Fruit fly (Drosophila melanogaster) ovary, adult (tissue): ENCODE measurements around the gene CG4629.

ENCODE experiments used
- CG17801 ChIP-seq: fragments of 200-800 bp; optimal IDR thresholded peaks from 2 replicates; lab custom pipeline; 2019; ENCODE audit warnings: missing biosample characterization, mild to moderate bottlenecking, missing genetic modification characterization, moderate library complexity; ENCODE audit not compliant: partially characterized antibody

CG4629 gene

DNA sequence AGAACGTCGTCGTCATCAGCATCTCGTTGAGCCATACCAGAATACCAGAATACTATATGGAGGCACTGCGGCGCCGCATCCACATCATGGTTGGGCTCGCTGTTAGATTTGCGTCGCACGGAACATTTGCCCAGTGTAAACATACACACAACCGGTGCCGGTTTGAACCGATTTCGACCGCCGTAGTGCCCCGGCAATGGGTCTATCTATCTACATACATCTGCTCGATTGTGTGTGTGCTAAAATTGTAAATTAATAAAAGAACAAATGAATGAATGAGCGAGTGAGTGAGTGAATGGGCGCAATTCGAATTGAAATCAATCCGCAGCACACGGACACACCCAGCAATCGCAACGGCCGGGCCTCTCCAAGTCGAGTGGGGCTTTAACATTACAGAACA, 23.1 kb upstream of the CG4629 start:
- TF ChIP-seq CG17801 (GFP tag; lab: Kevin White, UChicago), result no peak

DNA sequence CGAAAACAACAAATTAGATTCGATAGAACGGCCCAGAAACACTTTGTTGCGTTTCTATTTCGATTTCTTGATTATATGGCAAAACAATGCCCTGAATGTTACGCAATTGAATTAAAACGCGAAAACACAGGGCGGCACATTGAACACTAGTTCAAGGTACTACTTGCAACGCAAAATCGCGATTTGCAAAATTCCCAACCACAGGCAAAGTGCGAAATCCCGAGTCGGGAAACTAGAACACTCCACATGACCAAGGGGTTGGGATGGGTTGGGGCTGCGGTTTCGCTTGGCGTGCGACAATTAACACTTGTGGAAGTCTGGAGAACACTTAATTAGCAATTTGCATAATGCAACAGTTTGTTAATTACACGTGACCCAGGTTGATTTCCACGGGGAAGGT, 22.0 kb upstream of the CG4629 start:
- no peak for TF ChIP-seq CG17801 (GFP tag; lab: Kevin White, UChicago)

DNA sequence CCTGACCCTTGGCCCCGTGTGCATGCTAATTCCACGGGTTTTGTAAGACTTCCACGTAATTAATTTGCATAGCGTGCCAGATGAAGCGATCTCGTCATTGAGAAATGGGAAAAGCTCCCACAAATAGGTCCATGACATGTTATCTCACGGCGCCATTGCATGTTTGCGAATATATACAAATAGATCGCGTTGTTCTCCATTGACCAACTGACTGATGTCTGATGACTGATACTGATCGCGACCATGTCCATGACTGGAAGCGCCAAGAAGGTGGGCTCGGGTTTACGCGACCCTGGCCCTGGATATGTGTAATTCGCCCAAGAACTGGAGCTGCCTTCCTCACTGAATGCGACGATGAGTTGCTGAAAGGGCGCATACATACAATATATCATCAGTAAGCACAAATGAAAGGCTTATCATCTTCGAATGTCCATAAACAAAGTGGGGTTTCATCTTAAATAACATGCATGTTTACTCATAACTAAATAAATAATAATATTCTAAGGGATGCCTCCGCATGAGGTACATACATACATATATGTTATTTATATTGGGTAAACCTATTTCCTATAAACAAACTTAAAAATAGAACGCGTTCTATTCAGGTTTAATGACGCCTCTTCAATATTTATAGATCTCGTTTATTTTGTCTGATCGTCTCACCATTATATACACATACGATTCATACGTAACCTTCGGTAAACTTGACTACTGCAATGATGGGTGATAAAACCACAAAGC, 20.9 kb upstream of the CG4629 start:
- TF ChIP-seq CG17801 (GFP tag; lab: Kevin White, UChicago), result peak; percentile 35

DNA sequence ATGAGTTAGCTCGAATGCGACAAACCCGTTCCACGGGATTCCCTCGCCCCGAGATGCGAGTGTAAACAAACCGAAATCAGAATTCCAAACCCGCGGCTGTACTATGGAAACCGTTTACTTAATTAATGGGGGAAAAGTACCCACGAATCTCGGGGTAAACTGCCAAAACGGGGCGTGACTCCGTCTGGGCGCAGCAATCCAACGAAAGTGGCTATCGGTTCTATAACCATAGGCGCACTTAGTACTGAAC, 20.3 kb upstream of the CG4629 start:
- TF ChIP-seq CG17801 (GFP tag; lab: Kevin White, UChicago), result no peak

DNA sequence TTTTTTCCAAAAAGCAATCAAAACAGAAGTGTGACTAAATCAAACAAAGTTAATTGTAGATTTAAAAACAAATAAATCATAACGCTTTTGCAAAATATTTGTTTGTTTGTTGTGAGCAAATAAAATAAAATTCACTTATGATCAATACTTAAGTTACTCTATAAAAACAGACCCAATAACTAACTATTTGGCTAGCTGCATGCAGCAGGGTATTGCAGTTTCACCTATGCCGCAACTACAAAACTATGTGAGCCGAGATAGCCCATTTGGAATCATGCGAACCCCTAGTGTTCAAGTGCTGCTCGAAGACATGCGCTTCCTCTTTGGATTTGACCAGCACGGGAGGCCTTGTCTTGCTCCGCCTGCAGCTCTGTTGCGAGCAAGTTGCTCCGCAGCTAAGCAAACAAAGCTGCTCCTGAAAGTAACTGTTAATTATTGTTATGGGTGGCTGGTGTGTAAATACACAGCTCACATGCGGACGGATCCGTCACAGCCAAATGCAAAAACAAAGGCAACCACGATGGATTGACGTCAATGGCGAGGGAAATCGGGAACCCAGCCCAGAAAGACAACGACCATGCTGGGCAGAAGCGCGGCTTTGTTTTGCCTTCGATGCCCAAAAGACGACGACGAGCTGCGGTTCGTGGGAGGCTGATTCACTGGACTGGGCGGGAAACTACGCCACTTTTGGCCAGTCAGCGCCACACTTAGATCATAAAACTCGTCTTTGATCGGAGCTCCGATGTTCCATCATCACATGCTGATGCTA, 19.8 kb upstream of the CG4629 start:
- no peak for TF ChIP-seq CG17801 (GFP tag; lab: Kevin White, UChicago)

DNA sequence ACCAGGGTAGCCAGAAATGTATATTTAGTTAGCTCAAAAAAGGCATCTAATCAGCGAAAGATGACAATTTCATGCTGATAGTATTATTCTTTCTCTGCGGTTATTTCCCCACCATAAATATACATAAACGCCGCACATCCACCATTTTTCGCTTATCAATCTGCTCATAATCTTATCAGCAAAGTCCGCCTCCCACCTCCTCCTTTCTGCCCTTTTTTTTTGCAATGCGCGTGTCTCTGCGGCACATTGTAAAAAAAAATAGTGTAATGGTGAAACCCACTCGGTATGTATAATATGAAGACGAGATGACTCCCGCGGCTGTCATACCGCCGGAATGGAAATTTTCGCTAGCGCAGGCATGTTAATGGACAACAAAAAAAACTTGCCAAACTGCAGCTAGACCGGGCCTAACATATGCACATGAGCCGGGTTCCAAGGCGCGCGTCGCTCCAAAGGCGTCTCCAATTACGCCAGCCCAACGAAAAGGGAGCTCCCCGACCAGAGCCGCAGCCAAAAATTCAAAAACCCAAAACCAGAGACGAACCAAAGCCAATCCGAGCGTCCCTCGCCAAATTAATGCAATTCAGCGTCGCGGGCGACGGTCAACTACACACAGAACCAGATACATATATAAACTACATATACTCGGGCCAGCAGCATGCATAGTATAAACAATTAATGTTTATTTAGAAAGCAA, 18.1 kb upstream of the CG4629 start:
- TF ChIP-seq CG17801 (GFP tag; lab: Kevin White, UChicago), result no peak

DNA sequence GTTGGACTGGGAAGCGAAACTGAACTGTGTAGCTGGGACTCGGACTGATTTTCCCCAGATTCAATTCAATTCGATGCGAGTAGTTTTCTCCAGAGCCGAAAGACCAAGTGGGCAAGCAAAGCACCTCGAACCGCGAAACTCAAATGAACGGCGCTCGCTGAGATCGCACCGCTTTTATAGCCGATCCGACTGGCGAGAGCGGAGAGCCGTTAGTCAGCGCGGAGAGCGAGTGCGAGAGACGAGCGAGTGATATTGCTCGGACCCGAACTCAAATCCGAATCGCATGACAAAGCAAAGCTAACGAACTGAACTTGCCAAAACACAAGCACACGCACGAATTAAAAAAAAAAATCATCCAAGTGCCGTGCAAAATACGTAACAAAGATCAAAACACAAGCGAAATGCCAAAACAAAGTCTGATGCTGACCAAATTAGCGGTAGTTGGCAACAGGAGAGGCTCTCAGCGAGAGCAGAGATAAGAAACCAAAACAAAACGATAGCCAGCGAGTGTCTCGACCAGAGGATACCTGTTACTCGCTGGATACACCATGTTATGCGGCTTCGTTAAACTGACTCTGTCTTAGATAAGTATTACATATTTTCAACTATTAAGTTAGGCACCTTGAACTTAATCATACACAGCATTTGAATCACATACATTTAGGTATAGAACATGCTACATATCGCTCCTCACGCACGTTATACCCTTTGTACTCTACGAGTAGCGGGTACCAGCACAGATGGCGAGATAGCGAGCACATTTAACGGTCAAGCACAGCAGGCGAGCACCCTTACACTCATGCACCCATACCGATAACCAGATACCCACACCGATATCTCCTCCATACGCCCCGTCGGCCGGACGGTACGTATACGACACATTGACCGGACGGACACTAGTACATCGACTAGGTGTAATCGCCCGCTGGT, 16.8 kb upstream of the CG4629 start:
- peak; percentile 55 for TF ChIP-seq CG17801 (GFP tag; lab: Kevin White, UChicago)

DNA sequence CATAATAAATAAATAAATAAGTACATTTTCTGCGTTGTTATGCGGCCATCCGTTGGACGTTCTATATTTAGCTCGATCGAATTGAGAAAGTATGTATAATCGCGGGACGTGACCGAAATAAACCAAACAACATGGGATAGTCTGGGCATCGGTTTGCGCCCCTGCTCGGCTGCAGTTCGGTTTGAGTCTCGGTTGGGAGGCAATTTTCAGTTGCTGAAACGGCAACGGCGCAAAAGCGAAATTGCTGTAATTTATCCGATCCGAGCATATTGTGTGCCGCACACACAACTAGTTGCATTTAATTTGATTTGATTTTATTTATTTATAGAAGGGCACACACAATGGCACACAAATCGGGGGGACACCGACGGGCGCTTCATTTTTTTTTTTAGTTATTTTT, 15.8 kb upstream of the CG4629 start:
- TF ChIP-seq CG17801 (GFP tag; lab: Kevin White, UChicago), result no peak

DNA sequence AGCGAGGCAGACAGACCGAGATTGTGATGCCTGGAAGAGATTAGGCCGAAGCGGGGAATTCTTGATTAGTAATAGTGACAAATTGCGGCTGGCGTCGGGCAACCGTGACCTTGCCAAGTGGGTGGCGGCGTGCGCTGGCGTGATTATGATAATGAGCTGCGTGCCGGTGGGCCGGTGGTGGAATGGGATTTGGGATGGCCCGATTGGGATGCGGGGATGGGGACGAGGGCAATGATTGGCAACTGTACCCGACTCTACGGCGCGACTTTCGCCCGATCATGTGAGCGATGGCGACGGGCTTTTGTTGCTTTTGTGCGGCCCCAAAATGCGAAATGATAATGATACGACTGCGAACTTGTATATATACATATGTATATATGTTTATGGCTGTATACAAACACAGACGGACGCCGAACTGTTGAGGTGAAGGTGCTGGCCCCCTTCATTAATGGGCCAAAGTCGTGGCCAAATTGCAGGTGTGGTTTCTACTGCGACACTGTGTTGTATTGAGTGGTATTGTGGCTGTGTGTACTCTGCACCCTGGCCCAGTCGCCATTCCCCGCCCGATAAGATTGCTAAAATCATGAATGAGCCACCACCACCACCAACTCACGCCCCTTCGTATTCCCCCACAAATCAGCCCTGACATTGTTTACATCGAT, 14.5 kb upstream of the CG4629 start:
- no peak for TF ChIP-seq CG17801 (GFP tag; lab: Kevin White, UChicago)

DNA sequence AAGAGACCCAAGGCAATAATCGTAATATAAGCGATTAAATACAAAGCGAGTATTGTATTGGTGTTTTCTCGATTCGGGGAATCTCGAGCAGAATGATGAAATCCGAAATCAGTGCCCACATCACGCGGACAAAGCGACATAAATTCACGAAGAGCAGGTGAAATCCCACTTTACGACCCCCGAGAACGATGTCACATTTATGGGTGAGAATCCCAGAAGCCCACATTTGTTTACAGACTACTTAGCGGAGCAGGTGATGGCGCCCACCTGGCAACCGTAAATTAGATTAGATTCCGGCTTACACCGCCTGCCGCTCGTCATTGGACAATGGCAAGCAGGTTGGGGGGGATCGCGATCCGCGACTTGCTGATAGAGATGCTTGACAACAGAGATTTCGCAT, 11.9 kb upstream of the CG4629 start:
- no peak for TF ChIP-seq CG17801 (GFP tag; lab: Kevin White, UChicago)

DNA sequence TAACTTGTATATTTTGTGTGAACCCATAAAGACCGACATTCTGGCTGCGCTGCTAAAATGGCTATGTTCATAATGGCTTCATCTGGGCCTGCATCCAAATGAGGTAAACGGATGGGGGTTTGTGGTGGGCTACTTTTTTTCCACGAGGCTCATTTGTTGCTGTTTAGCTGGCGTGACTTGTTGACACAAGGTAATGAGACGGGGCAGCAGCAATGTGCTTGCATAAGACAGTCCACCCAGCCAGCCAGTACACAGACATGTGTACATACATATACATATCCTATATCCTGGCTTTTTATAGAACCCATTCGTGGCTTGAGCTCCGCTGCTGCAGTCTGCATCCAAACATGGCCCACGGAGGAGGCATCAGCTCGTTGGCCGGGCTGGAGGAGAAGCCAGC, 10.3 kb upstream of the CG4629 start, which contains the start of gene CG14340:
CG14340 (plus strand) TSS at position 301 of the 400 bp plus-strand sequence.
- TF ChIP-seq CG17801 (GFP tag; lab: Kevin White, UChicago), result no peak

DNA sequence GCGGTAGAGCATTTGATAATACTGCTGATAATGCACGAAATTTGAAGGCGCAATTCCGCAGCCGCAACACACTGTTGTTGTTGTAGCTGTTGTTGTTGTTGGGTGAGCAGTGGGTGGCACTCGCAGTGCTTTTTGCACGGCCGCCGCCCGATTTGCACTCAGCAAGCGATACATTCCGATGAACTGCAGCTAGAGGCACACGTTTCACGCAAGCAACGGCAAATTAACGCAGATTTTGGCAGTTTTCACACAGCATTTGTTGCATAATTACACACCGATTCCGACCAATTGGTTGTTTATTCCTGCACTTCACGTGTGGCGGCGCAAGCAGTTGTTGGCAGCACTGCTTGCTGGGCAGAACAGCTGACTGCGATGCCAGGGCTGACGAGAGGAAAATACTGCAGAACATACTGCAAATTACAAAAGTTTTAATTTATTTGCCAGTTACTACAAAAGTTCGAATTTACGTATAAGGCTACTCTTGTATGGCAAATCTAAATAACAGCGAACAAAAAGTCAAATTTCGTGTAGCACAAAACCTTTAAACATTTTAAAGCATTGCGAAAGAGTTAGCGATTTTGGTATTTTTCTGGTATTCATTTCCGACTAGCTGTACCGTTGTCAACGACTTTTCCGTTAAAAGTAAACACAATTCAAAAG, 5.9 kb upstream of the CG4629 start, which contains the start of the genes PolrMT and CG14339:
PolrMT (minus strand) TSS at position 345 of the 660 bp plus-strand sequence.
CG14339 (plus strand) TSS at position 512 of the 660 bp plus-strand sequence.
- TF ChIP-seq CG17801 (GFP tag; lab: Kevin White, UChicago), result no peak

DNA sequence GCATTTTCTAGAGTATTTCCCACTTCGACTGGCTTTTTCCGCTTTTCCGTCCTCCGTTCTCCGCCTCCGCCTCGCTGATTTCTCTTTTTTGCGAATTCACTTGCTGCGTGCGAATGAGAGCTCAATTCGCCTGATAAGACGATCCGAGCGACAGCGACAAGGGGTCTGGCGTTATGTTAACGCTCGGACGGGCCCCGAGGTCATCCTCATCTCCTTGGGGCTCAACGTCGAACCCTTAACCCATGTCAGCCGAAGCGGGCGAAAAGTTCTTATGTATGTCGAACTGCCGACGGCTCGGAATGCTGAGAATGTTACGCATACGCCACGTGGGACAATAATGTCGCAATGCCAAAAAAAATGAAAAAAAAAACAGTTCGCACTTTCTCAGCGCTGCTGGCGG, 6.9 kb downstream of the CG4629 start:
- no peak for TF ChIP-seq CG17801 (GFP tag; lab: Kevin White, UChicago)
